Fruit fly (Drosophila melanogaster) whole organism, pupa: ENCODE results near the gene Grik.

Source experiments
- CG12605 ChIP-seq: fragments of 200-800 bp; sonication (Bioruptor generic); IDR thresholded peaks from 2 replicates; pipeline ENCODE4 v1.3.6; 2022; ENCODE audit warnings: missing biosample characterization, missing genetic modification characterization
- CG15710 ChIP-seq: fragments of 200-800 bp; sonication (Bioruptor generic); optimal IDR thresholded peaks from 2 replicates; lab custom pipeline; 2018; ENCODE audit warnings: missing biosample characterization, mild to moderate bottlenecking, missing genetic modification characterization, moderate library complexity
- CG32121 ChIP-seq: fragments of 200-800 bp; sonication (Bioruptor generic); IDR thresholded peaks from 2 replicates; pipeline ENCODE4 v1.3.6; 2022; ENCODE audit warnings: missing biosample characterization, missing genetic modification characterization
- CG8159 ChIP-seq: fragments of 200-800 bp; sonication (Bioruptor generic); optimal IDR thresholded peaks from 3 replicates; lab custom pipeline; 2018; ENCODE audit warnings: missing biosample characterization, mild to moderate bottlenecking, missing genetic modification characterization, moderate library complexity
- CG8301 ChIP-seq: fragments of 200-800 bp; sonication (Bioruptor generic); optimal IDR thresholded peaks from 2 replicates; lab custom pipeline; 2018; ENCODE audit warnings: missing biosample characterization, mild to moderate bottlenecking, missing genetic modification characterization
- EcR ChIP-seq: fragments of 200-800 bp; sonication (Bioruptor generic); optimal IDR thresholded peaks from 3 replicates; lab custom pipeline; 2019; ENCODE audit warnings: missing biosample characterization, missing genetic modification characterization, mild to moderate bottlenecking, moderate library complexity, missing genetic modification reagents
- Snoo ChIP-seq: fragments of 200-800 bp; sonication (Bioruptor generic); optimal IDR thresholded peaks from 3 replicates; lab custom pipeline; 2017; ENCODE audit warnings: missing biosample characterization, mild to moderate bottlenecking, missing genetic modification characterization, inconsistent platforms

DNA sequence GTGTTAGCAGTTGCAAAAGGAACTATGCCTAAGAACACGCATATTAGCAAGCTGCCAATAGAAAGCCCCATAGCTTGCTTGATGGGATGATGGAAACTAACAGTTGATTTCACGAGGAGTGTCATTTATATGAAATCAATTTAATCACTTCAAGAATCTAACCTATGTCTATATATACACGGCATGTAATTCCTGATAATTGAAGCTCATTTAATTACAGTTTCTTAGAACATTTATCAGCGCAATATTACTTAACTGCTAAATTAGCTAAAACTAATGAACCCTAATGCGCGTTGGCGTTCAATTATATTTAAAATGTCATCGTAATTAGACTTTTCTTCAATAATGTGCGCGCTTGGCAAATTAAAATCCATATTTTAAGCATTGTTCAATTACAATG, 3.7 kb downstream of the Grik start, which contains the start of gene TotX:
- TF ChIP-seq CG8301, result no peak
- TF ChIP-seq CG8159 (tag; lab: Kevin White, UChicago), result no peak
- TF ChIP-seq Snoo (tag; lab: Kevin White, UChicago), result no peak
- no peak for TF ChIP-seq CG12605 (GFP tag; lab: Robert Waterston, UW)
- no peak for TF ChIP-seq EcR (GFP tag; lab: Kevin White, UChicago)
- TF ChIP-seq CG15710, result no peak
- no peak for TF ChIP-seq CG32121 (GFP tag; lab: Robert Waterston, UW)
